Worm (Caenorhabditis elegans) whole organism, young adult: Measurements from ENCODE around the gene try-14.
A peak's percentile ranks its signal among the peaks of the same experiment; 100 is the strongest.

Experiments used
- B0336.3 ChIP-seq: fragments of 200-800 bp; sonication (Bioruptor generic); IDR thresholded peaks from 2 replicates; pipeline ENCODE4 v1.3.6; 2022; ENCODE audit warnings: missing genetic modification characterization, missing compliant biosample characterization
- C17E4.6 ChIP-seq: fragments of 200-800 bp; sonication (Bioruptor generic); IDR thresholded peaks from 2 replicates; pipeline ENCODE4 v1.3.6; 2022; ENCODE audit warnings: missing genetic modification reagents, missing genetic modification characterization, missing compliant biosample characterization
- D2030.7 ChIP-seq: fragments of 200-800 bp; sonication (Bioruptor generic); IDR thresholded peaks from 2 replicates; pipeline ENCODE4 v1.3.6; 2022; ENCODE audit warnings: missing genetic modification reagents, missing genetic modification characterization, missing compliant biosample characterization
- F10E7.11 ChIP-seq: sonication (generic microtip); optimal IDR thresholded peaks from 2 replicates; lab custom pipeline; 2017; ENCODE audit warnings: mild to moderate bottlenecking, missing genetic modification characterization, moderate library complexity, missing compliant biosample characterization
- F23B12.7 ChIP-seq: sonication (generic microtip); optimal IDR thresholded peaks from 2 replicates; lab custom pipeline; 2017; ENCODE audit warnings: missing genetic modification characterization, mild to moderate bottlenecking, missing compliant biosample characterization, antibody characterized with exemption, moderate library complexity; ENCODE audit not compliant: insufficient read depth
- F39B2.1 ChIP-seq: fragments of 200-800 bp; sonication (Bioruptor generic); IDR thresholded peaks from 2 replicates; pipeline ENCODE4 v1.3.6; 2022; ENCODE audit warnings: missing genetic modification reagents, missing genetic modification characterization, missing compliant biosample characterization
- F49E8.2 ChIP-seq: sonication (generic microtip); optimal IDR thresholded peaks from 3 replicates; lab custom pipeline; 2017; ENCODE audit warnings: missing genetic modification characterization, mild to moderate bottlenecking, missing compliant biosample characterization, antibody characterized with exemption, moderate library complexity; ENCODE audit not compliant: insufficient read depth
- K12H6.12 ChIP-seq: fragments of 200-800 bp; sonication (Bioruptor generic); optimal IDR thresholded peaks from 2 replicates; lab custom pipeline; 2018; ENCODE audit warnings: mild to moderate bottlenecking, missing genetic modification characterization, missing compliant biosample characterization
- Y53F4B.3 ChIP-seq: fragments of 200-800 bp; sonication (Bioruptor generic); IDR thresholded peaks from 2 replicates; pipeline ENCODE4 v1.3.6; 2022; ENCODE audit warnings: missing genetic modification reagents, missing genetic modification characterization, missing compliant biosample characterization
- Y56A3A.18 ChIP-seq: fragments of 200-800 bp; sonication (Bioruptor generic); IDR thresholded peaks from 2 replicates; pipeline ENCODE4 v1.3.6; 2022; ENCODE audit warnings: missing genetic modification reagents, missing genetic modification characterization, missing compliant biosample characterization
- Y67H2A.10 ChIP-seq: fragments of 200-800 bp; sonication (Bioruptor generic); conservative IDR thresholded peaks from 2 replicates; pipeline ENCODE4 v1.3.6; 2022; ENCODE audit warnings: missing genetic modification reagents, missing genetic modification characterization, missing compliant biosample characterization
- Y95B8A.8 ChIP-seq: fragments of 200-800 bp; sonication (Bioruptor generic); IDR thresholded peaks from 2 replicates; pipeline ENCODE4 v1.3.6; 2022; ENCODE audit warnings: missing genetic modification reagents, missing genetic modification characterization, missing compliant biosample characterization
- ama-1 ChIP-seq, 3 experiments: fragments of 150-350 bp in 1 of 3; sonication (generic microtip) in 2 of 3; optimal IDR thresholded peaks; 2 replicates each; lab custom pipeline; 2014 to 2018; ENCODE audit warnings: missing biosample characterization in 2 of 3, missing genetic modification characterization in 2 of 3, missing genetic modification reagents in 2 of 3
- aptf-2 ChIP-seq: fragments of 200-800 bp; sonication (Bioruptor generic); conservative IDR thresholded peaks from 2 replicates; pipeline ENCODE4 v1.3.6; 2022; ENCODE audit warnings: missing genetic modification reagents, missing genetic modification characterization, missing compliant biosample characterization
- atf-7 ChIP-seq: sonication (generic microtip); optimal IDR thresholded peaks from 2 replicates; lab custom pipeline; 2017; ENCODE audit warnings: mild to moderate bottlenecking, missing genetic modification characterization, missing compliant biosample characterization
- bed-1 ChIP-seq: fragments of 200-800 bp; sonication (Bioruptor generic); IDR thresholded peaks from 2 replicates; pipeline ENCODE4 v1.3.6; 2022; ENCODE audit warnings: missing genetic modification reagents, missing genetic modification characterization, missing compliant biosample characterization
- ceh-100 ChIP-seq: fragments of 200-800 bp; sonication (Bioruptor generic); IDR thresholded peaks from 2 replicates; pipeline ENCODE4 v1.3.6; 2022; ENCODE audit warnings: missing genetic modification reagents, missing genetic modification characterization, missing compliant biosample characterization
- ceh-58 ChIP-seq: fragments of 200-800 bp; sonication (Bioruptor generic); IDR thresholded peaks from 2 replicates; pipeline ENCODE4 v1.3.6; 2022; ENCODE audit warnings: missing genetic modification characterization, missing compliant biosample characterization
- die-1 ChIP-seq: sonication (generic microtip); optimal IDR thresholded peaks from 2 replicates; lab custom pipeline; 2016; ENCODE audit warnings: missing genotype, mild to moderate bottlenecking, missing genetic modification characterization, missing compliant biosample characterization
- dox-1 ChIP-seq: fragments of 200-800 bp; sonication (Bioruptor generic); IDR thresholded peaks from 2 replicates; pipeline ENCODE4 v1.3.6; 2022; ENCODE audit warnings: missing genetic modification reagents, missing genetic modification characterization, missing compliant biosample characterization
- egl-18 ChIP-seq: fragments of 200-800 bp; sonication (Bioruptor generic); IDR thresholded peaks from 2 replicates; pipeline ENCODE4 v1.3.6; 2022; ENCODE audit warnings: missing genetic modification reagents, missing genetic modification characterization, missing compliant biosample characterization
- egrh-3 ChIP-seq: fragments of 200-800 bp; sonication (Bioruptor generic); IDR thresholded peaks from 2 replicates; pipeline ENCODE4 v1.3.6; 2022; ENCODE audit warnings: missing genetic modification reagents, missing genetic modification characterization, missing compliant biosample characterization
- ets-4 ChIP-seq: fragments of 200-800 bp; sonication (Bioruptor generic); optimal IDR thresholded peaks from 2 replicates; lab custom pipeline; 2018; ENCODE audit warnings: mild to moderate bottlenecking, missing genetic modification characterization, missing compliant biosample characterization
- fkh-3 ChIP-seq: sonication (generic microtip); optimal IDR thresholded peaks from 2 replicates; lab custom pipeline; 2016; ENCODE audit warnings: mild to moderate bottlenecking, missing genetic modification characterization, missing compliant biosample characterization
- him-1 ChIP-seq: sonication (generic microtip); optimal IDR thresholded peaks from 2 replicates; lab custom pipeline; 2016; ENCODE audit warnings: missing genotype, missing genetic modification reagents, missing genetic modification characterization, missing compliant biosample characterization
- hmg-1.2 ChIP-seq: fragments of 200-800 bp; sonication (Bioruptor generic); IDR thresholded peaks from 2 replicates; pipeline ENCODE4 v1.3.6; 2022; ENCODE audit warnings: missing genetic modification reagents, missing genetic modification characterization, missing compliant biosample characterization
- let-526 ChIP-seq: fragments of 200-800 bp; sonication (Bioruptor generic); IDR thresholded peaks from 2 replicates; pipeline ENCODE4 v1.3.6; 2022; ENCODE audit warnings: missing genetic modification reagents, missing genetic modification characterization, missing compliant biosample characterization
- lin-26 ChIP-seq: fragments of 200-800 bp; sonication (Bioruptor generic); IDR thresholded peaks from 2 replicates; pipeline ENCODE4 v1.3.6; 2022; ENCODE audit warnings: missing genetic modification reagents, missing genetic modification characterization, missing compliant biosample characterization
- lin-54 ChIP-seq: fragments of 200-800 bp; sonication (Bioruptor generic); optimal IDR thresholded peaks from 2 replicates; lab custom pipeline; 2018; ENCODE audit warnings: mild to moderate bottlenecking, missing genetic modification characterization, missing compliant biosample characterization
- lir-1 ChIP-seq: fragments of 200-800 bp; sonication (Bioruptor generic); conservative IDR thresholded peaks from 2 replicates; pipeline ENCODE4 v1.3.6; 2022; ENCODE audit warnings: missing genetic modification reagents, missing genetic modification characterization, missing compliant biosample characterization
- lsl-1 ChIP-seq: fragments of 200-800 bp; sonication (Bioruptor generic); optimal IDR thresholded peaks from 2 replicates; lab custom pipeline; 2018; ENCODE audit warnings: mild to moderate bottlenecking, missing genetic modification characterization, moderate library complexity, missing compliant biosample characterization
- lsy-27 ChIP-seq: sonication (generic microtip); optimal IDR thresholded peaks from 2 replicates; lab custom pipeline; 2017; ENCODE audit warnings: missing genetic modification characterization, mild to moderate bottlenecking, missing compliant biosample characterization, antibody characterized with exemption, missing genotype, borderline replicate concordance; ENCODE audit not compliant: insufficient read depth
- madf-6 ChIP-seq: fragments of 200-800 bp; sonication (Bioruptor generic); IDR thresholded peaks from 2 replicates; pipeline ENCODE4 v1.3.6; 2022; ENCODE audit warnings: missing genetic modification reagents, missing genetic modification characterization, missing compliant biosample characterization
- mcd-1 ChIP-seq: fragments of 200-800 bp; sonication (Bioruptor generic); IDR thresholded peaks from 2 replicates; pipeline ENCODE4 v1.3.6; 2022; ENCODE audit warnings: missing genetic modification reagents, missing genetic modification characterization, missing compliant biosample characterization
- nfya-2 ChIP-seq: fragments of 200-800 bp; sonication (Bioruptor generic); IDR thresholded peaks from 2 replicates; pipeline ENCODE4 v1.3.6; 2022; ENCODE audit warnings: missing genetic modification reagents, missing genetic modification characterization, missing compliant biosample characterization
- nhr-120 ChIP-seq: fragments of 200-800 bp; sonication (Bioruptor generic); IDR thresholded peaks from 2 replicates; pipeline ENCODE4 v1.3.6; 2022; ENCODE audit warnings: missing genetic modification characterization, missing compliant biosample characterization
- pha-4 ChIP-seq: fragments of 150-350 bp; sonication (generic microtip); optimal IDR thresholded peaks from 2 replicates; lab custom pipeline; 2014; ENCODE audit warnings: missing biosample characterization, missing genetic modification reagents, missing genetic modification characterization
- repo-1 ChIP-seq: sonication (generic microtip); optimal IDR thresholded peaks from 2 replicates; lab custom pipeline; 2017; ENCODE audit warnings: mild to moderate bottlenecking, missing genetic modification characterization, missing compliant biosample characterization
- rpc-1 ChIP-seq, 2 experiments: fragments of 150-350 bp in 1 of 2; sonication (generic microtip) in 1 of 2; optimal IDR thresholded peaks; 2 replicates each; lab custom pipeline; 2014 to 2018; ENCODE audit warnings: missing biosample characterization in 1 of 2, missing genetic modification characterization in 1 of 2, missing genetic modification reagents in 1 of 2, missing genotype in 1 of 2
- sea-2 ChIP-seq: fragments of 200-800 bp; sonication (Bioruptor generic); IDR thresholded peaks from 2 replicates; pipeline ENCODE4 v1.3.6; 2022; ENCODE audit warnings: missing genetic modification characterization, missing compliant biosample characterization
- somi-1 ChIP-seq: fragments of 200-800 bp; sonication (Bioruptor generic); optimal IDR thresholded peaks from 2 replicates; lab custom pipeline; 2018; ENCODE audit warnings: mild to moderate bottlenecking, missing genetic modification characterization, missing compliant biosample characterization
- tbp1 ChIP-seq: fragments of 200-800 bp; sonication (Bioruptor generic); optimal IDR thresholded peaks from 2 replicates; lab custom pipeline; 2018; ENCODE audit warnings: mild to moderate bottlenecking, missing genetic modification characterization, missing compliant biosample characterization
- tbx-9 ChIP-seq: sonication (generic microtip); optimal IDR thresholded peaks from 2 replicates; lab custom pipeline; 2016; ENCODE audit warnings: borderline replicate concordance, missing genetic modification characterization, inconsistent platforms, missing compliant biosample characterization
- ztf-18 ChIP-seq: sonication (generic microtip); optimal IDR thresholded peaks from 2 replicates; lab custom pipeline; 2016; ENCODE audit warnings: missing genotype, mild to moderate bottlenecking, missing genetic modification characterization, missing compliant biosample characterization
- ztf-26 ChIP-seq: sonication (generic microtip); optimal IDR thresholded peaks from 2 replicates; lab custom pipeline; 2017; ENCODE audit warnings: missing genetic modification characterization, missing compliant biosample characterization
- ztf-6 ChIP-seq: fragments of 200-800 bp; sonication (Bioruptor generic); IDR thresholded peaks from 2 replicates; pipeline ENCODE4 v1.3.6; 2022; ENCODE audit warnings: missing genetic modification reagents, missing genetic modification characterization, missing compliant biosample characterization

Gene try-14

DNA sequence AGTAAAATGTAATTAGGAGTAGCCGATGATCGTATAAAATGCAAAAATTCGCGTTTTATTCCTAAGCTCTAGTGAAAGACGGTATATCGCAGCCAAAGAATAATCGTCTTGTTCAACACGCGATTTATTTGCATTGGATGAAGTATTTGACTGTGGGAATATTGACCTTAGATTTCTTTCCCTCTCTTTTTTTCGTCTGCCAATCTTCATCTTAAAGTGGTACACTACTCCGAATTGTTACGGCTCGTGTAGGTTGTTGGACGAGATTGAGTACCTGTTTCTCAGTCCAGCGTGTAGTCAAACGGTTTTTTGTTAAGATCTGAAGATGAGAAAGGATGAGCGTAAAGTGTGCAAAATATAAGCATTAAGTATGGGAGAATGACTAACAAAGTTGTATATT is 11.1 kb upstream of the try-14 start, which contains the start of gene lgc-11:
lgc-11 (minus strand) TSS at position 101 of the 400 bp plus-strand sequence.
- no peak for TF ChIP-seq F49E8.2 (tag; lab: Kevin White, UChicago)
- TF ChIP-seq somi-1, result no peak
- no peak for TF ChIP-seq ceh-58 (GFP tag; lab: Robert Waterston, UW)
- no peak for TF ChIP-seq Y95B8A.8
- TF ChIP-seq F10E7.11 (tag; lab: Kevin White, UChicago), result no peak

DNA sequence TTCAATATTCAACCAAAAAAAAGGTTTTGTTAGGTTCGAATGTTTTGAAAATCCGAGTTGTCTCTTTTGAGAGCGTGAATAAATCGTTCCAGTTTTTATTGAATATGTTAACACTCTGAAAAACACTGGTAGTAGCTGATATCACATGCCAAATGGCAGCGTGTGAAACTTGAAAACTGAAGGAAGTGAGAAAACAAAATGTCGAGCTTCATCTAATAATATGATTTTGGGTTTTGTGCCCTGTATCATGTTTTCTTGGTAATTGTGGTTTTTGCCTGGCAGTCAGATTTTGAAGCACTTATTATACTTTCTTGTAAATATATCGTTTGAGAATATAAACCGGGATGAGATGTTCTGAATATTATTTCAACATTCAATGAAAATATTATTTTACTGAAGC is 7.4 kb upstream of the try-14 start, which contains the start of gene F48E3.6:
F48E3.6 (minus strand) TSS at position 101 of the 400 bp plus-strand sequence.
- TF ChIP-seq Y53F4B.3 (GFP tag; lab: Robert Waterston, UW), result no peak
- TF ChIP-seq ztf-26 (tag; lab: Kevin White, UChicago), result no peak
- TF ChIP-seq ets-4 (GFP tag; lab: Kevin White, UChicago), result no peak
- no peak for TF ChIP-seq egl-18 (GFP tag; lab: Robert Waterston, UW)
- no peak for TF ChIP-seq Y67H2A.10 (GFP tag; lab: Robert Waterston, UW)
- TF ChIP-seq lir-1, result no peak
- no peak for TF ChIP-seq rpc-1 (optimal IDR thresholded peaks at IDR 0.05; lab: Kevin White, UChicago)
- TF ChIP-seq rpc-1 (tag; optimal IDR thresholded peaks at IDR 0.05; lab: Kevin White, UChicago), result no peak
- TF ChIP-seq aptf-2 (GFP tag; lab: Robert Waterston, UW), result no peak
- TF ChIP-seq die-1 (tag; lab: Kevin White, UChicago), result no peak
- no peak for TF ChIP-seq mcd-1
- TF ChIP-seq ama-1 (optimal IDR thresholded peaks at IDR 0.05; lab: Kevin White, UChicago), result no peak
- TF ChIP-seq ama-1 (GFP tag; optimal IDR thresholded peaks at IDR 0.05; lab: Kevin White, UChicago), result no peak
- TF ChIP-seq F39B2.1, result no peak
- no peak for TF ChIP-seq fkh-3 (tag; lab: Kevin White, UChicago)
- TF ChIP-seq him-1, result no peak
- no peak for TF ChIP-seq K12H6.12 (tag; lab: Kevin White, UChicago)
- TF ChIP-seq C17E4.6 (GFP tag; lab: Robert Waterston, UW), result no peak
- no peak for TF ChIP-seq bed-1
- TF ChIP-seq ceh-100, result no peak
- no peak for TF ChIP-seq lin-26 (GFP tag; lab: Robert Waterston, UW)
- no peak for TF ChIP-seq repo-1 (tag; lab: Kevin White, UChicago)

DNA sequence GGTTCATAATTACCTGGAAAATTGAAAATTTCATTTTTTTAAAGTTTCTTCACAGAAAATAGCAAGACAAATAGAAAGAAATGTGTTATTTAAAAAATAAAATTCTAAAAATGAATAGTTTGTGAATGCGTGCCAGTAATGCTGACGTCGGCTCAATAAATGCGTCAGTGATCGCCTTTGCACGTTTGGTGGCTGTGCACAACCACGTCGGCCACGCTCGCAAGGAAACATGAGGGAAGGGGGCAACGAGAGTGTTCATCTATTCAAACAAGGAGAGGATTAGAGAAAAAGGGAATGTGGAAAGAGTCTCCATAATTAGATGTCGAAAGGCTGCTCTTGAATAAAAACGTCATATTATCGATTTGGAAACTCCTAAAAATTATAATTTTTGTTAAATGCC is 5.6 kb upstream of the try-14 start, which contains the start of gene uggt-1:
uggt-1 (minus strand) TSS at position 13 of the 400 bp plus-strand sequence.
- no peak for TF ChIP-seq B0336.3 (GFP tag; lab: Robert Waterston, UW)
- TF ChIP-seq pha-4 (tag; lab: Kevin White, UChicago), result no peak
- peak; percentile 61 for TF ChIP-seq tbp1 (GFP tag; lab: Kevin White, UChicago)
- 0 out of 2 replicates have a peak, but pooled peaks have one; percentile 69 for TF ChIP-seq Y56A3A.18 (GFP tag; lab: Robert Waterston, UW)
- TF ChIP-seq nhr-120 (GFP tag; lab: Robert Waterston, UW), result no peak
- no peak for TF ChIP-seq D2030.7 (GFP tag; lab: Robert Waterston, UW)
- no peak for TF ChIP-seq lin-54 (GFP tag; lab: Kevin White, UChicago)
- no peak for TF ChIP-seq lsy-27 (tag; lab: Kevin White, UChicago)
- TF ChIP-seq ztf-26 (tag; lab: Kevin White, UChicago), result no peak
- no peak for TF ChIP-seq repo-1 (tag; lab: Kevin White, UChicago)
- no peak for TF ChIP-seq egrh-3 (GFP tag; lab: Robert Waterston, UW)
- no peak for TF ChIP-seq tbx-9 (tag; lab: Kevin White, UChicago)
- peak; percentile 94 for TF ChIP-seq dox-1 (GFP tag; lab: Robert Waterston, UW)
- peak; percentile 88 for TF ChIP-seq atf-7 (tag; lab: Kevin White, UChicago)
- TF ChIP-seq hmg-1.2 (GFP tag; lab: Robert Waterston, UW), result peak; percentile 63
- TF ChIP-seq ztf-18 (tag; lab: Kevin White, UChicago), result peak; percentile 96
- TF ChIP-seq nfya-2, result no peak
- TF ChIP-seq F49E8.2 (tag; lab: Kevin White, UChicago), result no peak
- TF ChIP-seq F23B12.7 (tag; lab: Kevin White, UChicago), result no peak
- no peak for TF ChIP-seq let-526 (GFP tag; lab: Robert Waterston, UW)
- no peak for TF ChIP-seq sea-2
- no peak for TF ChIP-seq madf-6 (GFP tag; lab: Robert Waterston, UW)
- no peak for TF ChIP-seq lsl-1
- peak; percentile 72 for TF ChIP-seq somi-1
- TF ChIP-seq ama-1 (optimal IDR thresholded peaks at IDR 0.05; lab: Kevin White, UChicago), result no peak
- no peak for TF ChIP-seq ama-1 (GFP tag; optimal IDR thresholded peaks at IDR 0.05; lab: Kevin White, UChicago)
- TF ChIP-seq ztf-6 (GFP tag; lab: Robert Waterston, UW), result no peak
